Worm (Caenorhabditis elegans) whole organism, L1 larva: ENCODE data around the gene ZC443.7.

Experiments
- C04F5.9 ChIP-seq: sonication (generic microtip); optimal IDR thresholded peaks from 2 replicates; lab custom pipeline; 2016; ENCODE audit warnings: missing genetic modification characterization, missing compliant biosample characterization
- F16B12.6 ChIP-seq: fragments of 150-350 bp; optimal IDR thresholded peaks from 2 replicates; lab custom pipeline; 2014; ENCODE audit warnings: missing biosample characterization, missing genetic modification characterization
- aha-1 ChIP-seq: fragments of 150-350 bp; optimal IDR thresholded peaks from 2 replicates; lab custom pipeline; 2014; ENCODE audit warnings: missing biosample characterization, missing genetic modification characterization
- alr-1 ChIP-seq: fragments of 200-800 bp; sonication (Bioruptor generic); optimal IDR thresholded peaks from 2 replicates; lab custom pipeline; 2018; ENCODE audit warnings: borderline replicate concordance, mild to moderate bottlenecking, missing genetic modification characterization, missing compliant biosample characterization
- aly-2 ChIP-seq: fragments of 150-350 bp; optimal IDR thresholded peaks from 2 replicates; lab custom pipeline; 2014; ENCODE audit warnings: missing biosample characterization, missing genetic modification characterization
- ama-1 ChIP-seq: fragments of 150-350 bp; optimal IDR thresholded peaks from 2 replicates; lab custom pipeline; 2014
- blmp-1 ChIP-seq: fragments of 150-350 bp; optimal IDR thresholded peaks from 2 replicates; lab custom pipeline; 2014; ENCODE audit warnings: missing biosample characterization, missing genetic modification characterization
- ceh-63 ChIP-seq: fragments of 200-800 bp; sonication (Bioruptor generic); optimal IDR thresholded peaks from 2 replicates; lab custom pipeline; 2018; ENCODE audit warnings: mild to moderate bottlenecking, missing genetic modification characterization, missing compliant biosample characterization
- ceh-8 ChIP-seq: fragments of 200-800 bp; sonication (Bioruptor generic); optimal IDR thresholded peaks from 2 replicates; lab custom pipeline; 2018; ENCODE audit warnings: mild to moderate bottlenecking, missing genetic modification characterization, moderate library complexity, missing compliant biosample characterization
- ceh-88 ChIP-seq: fragments of 200-800 bp; sonication (Bioruptor generic); IDR thresholded peaks from 2 replicates; pipeline ENCODE4 v1.3.6; 2022; ENCODE audit warnings: missing genetic modification characterization, missing compliant biosample characterization
- ces-1 ChIP-seq: fragments of 150-350 bp; optimal IDR thresholded peaks from 2 replicates; lab custom pipeline; 2014; ENCODE audit warnings: missing biosample characterization, missing genetic modification reagents, missing genetic modification characterization
- dpl-1 ChIP-seq, 3 experiments: fragments of 150-350 bp in 2 of 3; sonication (generic microtip) in 1 of 3; optimal IDR thresholded peaks; 2 replicates each; lab custom pipeline; 2014 to 2017; ENCODE audit warnings: missing biosample characterization in 3 of 3, missing genetic modification characterization in 3 of 3, missing genetic modification reagents in 3 of 3
- dsc-1 ChIP-seq: sonication (generic microtip); optimal IDR thresholded peaks from 2 replicates; lab custom pipeline; 2016; ENCODE audit warnings: mild to moderate bottlenecking, missing genetic modification characterization, missing compliant biosample characterization
- efl-1 ChIP-seq, 4 experiments: fragments of 150-350 bp; optimal IDR thresholded peaks in 3 of 4; peaks in 1 of 4; 1 replicate in 1 of 4; 2 replicates in 3 of 4; lab custom pipeline; 2014; ENCODE audit warnings: missing biosample characterization in 2 of 4, missing genetic modification characterization in 2 of 4, missing genetic modification reagents in 2 of 4
- egl-13 ChIP-seq: sonication (generic microtip); optimal IDR thresholded peaks from 2 replicates; lab custom pipeline; 2016; ENCODE audit warnings: missing genotype, missing genetic modification reagents, missing genetic modification characterization, missing compliant biosample characterization
- fkh-10 ChIP-seq: sonication (generic microtip); optimal IDR thresholded peaks from 2 replicates; lab custom pipeline; 2017; ENCODE audit warnings: missing biosample characterization, missing genetic modification reagents, missing genetic modification characterization
- fkh-4 ChIP-seq: sonication (generic microtip); optimal IDR thresholded peaks from 2 replicates; lab custom pipeline; 2016; ENCODE audit warnings: missing compliant biosample characterization, missing genetic modification characterization, borderline replicate concordance
- fkh-8 ChIP-seq: sonication (generic microtip); optimal IDR thresholded peaks from 2 replicates; lab custom pipeline; 2016; ENCODE audit warnings: mild to moderate bottlenecking, missing genetic modification characterization, missing compliant biosample characterization
- fos-1 ChIP-seq: fragments of 150-350 bp; optimal IDR thresholded peaks from 2 replicates; lab custom pipeline; 2014; ENCODE audit warnings: missing biosample characterization, missing genetic modification characterization
- grh-1 ChIP-seq: fragments of 200-800 bp; sonication (Bioruptor generic); IDR thresholded peaks from 2 replicates; pipeline ENCODE4 v1.3.6; 2022; ENCODE audit warnings: missing genetic modification reagents, missing genetic modification characterization, missing compliant biosample characterization
- hlh-17 ChIP-seq: fragments of 200-800 bp; sonication (Bioruptor generic); optimal IDR thresholded peaks from 2 replicates; lab custom pipeline; 2018; ENCODE audit warnings: missing genetic modification characterization, mild to moderate bottlenecking, missing compliant biosample characterization, moderate library complexity, borderline replicate concordance
- hpl-2 ChIP-seq: fragments of 150-350 bp; optimal IDR thresholded peaks from 2 replicates; lab custom pipeline; 2014; ENCODE audit warnings: missing biosample characterization, missing genetic modification reagents, missing genetic modification characterization
- jun-1 ChIP-seq: fragments of 150-350 bp; optimal IDR thresholded peaks from 2 replicates; lab custom pipeline; 2014; ENCODE audit warnings: missing biosample characterization, missing genetic modification reagents, missing genetic modification characterization
- lin-15B ChIP-seq: fragments of 150-350 bp; sonication (generic microtip); optimal IDR thresholded peaks from 3 replicates; lab custom pipeline; 2014; ENCODE audit warnings: missing biosample characterization, missing genetic modification characterization
- lin-35 ChIP-seq, 2 experiments: fragments of 150-350 bp; optimal IDR thresholded peaks; 2 replicates each; lab custom pipeline; 2014; ENCODE audit warnings: missing biosample characterization in 2 of 2, missing genetic modification characterization in 2 of 2, missing genetic modification reagents in 2 of 2
- lin-39 ChIP-seq: fragments of 150-350 bp; optimal IDR thresholded peaks from 2 replicates; lab custom pipeline; 2014; ENCODE audit warnings: missing biosample characterization, missing genetic modification reagents, missing genetic modification characterization
- lir-3 ChIP-seq: sonication (generic microtip); optimal IDR thresholded peaks from 2 replicates; lab custom pipeline; 2016; ENCODE audit warnings: mild to moderate bottlenecking, missing genetic modification characterization, moderate library complexity, missing compliant biosample characterization; ENCODE audit not compliant: poor library complexity
- mdl-1 ChIP-seq, 2 experiments: fragments of 150-350 bp; optimal IDR thresholded peaks; 2 replicates each; lab custom pipeline; 2014 to 2017; ENCODE audit warnings: missing biosample characterization in 2 of 2, missing genetic modification characterization in 2 of 2, inconsistent platforms in 1 of 2
- mef-2 ChIP-seq: fragments of 150-350 bp; optimal IDR thresholded peaks from 2 replicates; lab custom pipeline; 2014; ENCODE audit warnings: missing biosample characterization, missing genetic modification characterization
- nhr-11 ChIP-seq: fragments of 150-350 bp; optimal IDR thresholded peaks from 2 replicates; lab custom pipeline; 2014; ENCODE audit warnings: missing biosample characterization, missing genetic modification characterization
- nhr-12 ChIP-seq: sonication (generic microtip); optimal IDR thresholded peaks from 2 replicates; lab custom pipeline; 2017; ENCODE audit warnings: missing biosample characterization, missing genetic modification characterization
- nhr-20 ChIP-seq: sonication (generic microtip); optimal IDR thresholded peaks from 2 replicates; lab custom pipeline; 2016; ENCODE audit warnings: mild to moderate bottlenecking, missing genetic modification characterization, missing compliant biosample characterization
- nhr-237 ChIP-seq: fragments of 150-350 bp; optimal IDR thresholded peaks from 2 replicates; lab custom pipeline; 2014; ENCODE audit warnings: missing biosample characterization, missing genetic modification characterization
- nhr-28 ChIP-seq: fragments of 150-350 bp; optimal IDR thresholded peaks from 2 replicates; lab custom pipeline; 2014; ENCODE audit warnings: missing biosample characterization, missing genetic modification characterization
- nhr-77 ChIP-seq: fragments of 150-350 bp; optimal IDR thresholded peaks from 2 replicates; lab custom pipeline; 2014; ENCODE audit warnings: missing biosample characterization, missing genetic modification characterization
- nhr-85 ChIP-seq: sonication (generic microtip); peaks from one replicate; lab custom pipeline; 2016; ENCODE audit warnings: missing genetic modification characterization, inconsistent platforms, missing compliant biosample characterization
- nhr-90 ChIP-seq: sonication (generic microtip); optimal IDR thresholded peaks from 2 replicates; lab custom pipeline; 2016; ENCODE audit warnings: mild to moderate bottlenecking, missing genetic modification characterization, missing compliant biosample characterization; ENCODE audit not compliant: poor library complexity
- pag-3 ChIP-seq: sonication (generic microtip); optimal IDR thresholded peaks from 2 replicates; lab custom pipeline; 2017; ENCODE audit warnings: missing genetic modification characterization, mild to moderate bottlenecking, missing compliant biosample characterization, antibody characterized with exemption, borderline replicate concordance; ENCODE audit not compliant: insufficient read depth
- pax-3 ChIP-seq: fragments of 200-800 bp; sonication (Bioruptor generic); optimal IDR thresholded peaks from 2 replicates; lab custom pipeline; 2018; ENCODE audit warnings: mild to moderate bottlenecking, missing genetic modification characterization, moderate library complexity, missing compliant biosample characterization
- pqm-1 ChIP-seq: sonication (generic microtip); optimal IDR thresholded peaks from 3 replicates; lab custom pipeline; 2017; ENCODE audit warnings: missing biosample characterization, missing genetic modification characterization
- rnt-1 ChIP-seq: sonication (generic microtip); optimal IDR thresholded peaks from 2 replicates; lab custom pipeline; 2016; ENCODE audit warnings: mild to moderate bottlenecking, missing genetic modification characterization, moderate library complexity, missing compliant biosample characterization
- skn-1 ChIP-seq: fragments of 150-350 bp; optimal IDR thresholded peaks from 2 replicates; lab custom pipeline; 2014; ENCODE audit warnings: missing biosample characterization, missing genetic modification characterization
- snpc-4 ChIP-seq: fragments of 150-350 bp; optimal IDR thresholded peaks from 2 replicates; lab custom pipeline; 2014; ENCODE audit warnings: missing biosample characterization, missing genetic modification characterization
- sox-4 ChIP-seq: sonication (generic microtip); optimal IDR thresholded peaks from 2 replicates; lab custom pipeline; 2016; ENCODE audit warnings: missing genetic modification characterization, missing compliant biosample characterization
- sup-37 ChIP-seq: fragments of 200-800 bp; sonication (Bioruptor generic); optimal IDR thresholded peaks from 2 replicates; lab custom pipeline; 2018; ENCODE audit warnings: mild to moderate bottlenecking, missing genetic modification characterization, missing compliant biosample characterization
- swsn-7 ChIP-seq: sonication (generic microtip); optimal IDR thresholded peaks from 2 replicates; lab custom pipeline; 2016; ENCODE audit warnings: missing genetic modification characterization, missing compliant biosample characterization
- tlp-1 ChIP-seq: fragments of 150-350 bp; optimal IDR thresholded peaks from 2 replicates; lab custom pipeline; 2014; ENCODE audit warnings: missing biosample characterization, missing genetic modification characterization
- unc-30 ChIP-seq: sonication (generic microtip); optimal IDR thresholded peaks from 2 replicates; lab custom pipeline; 2017; ENCODE audit warnings: missing biosample characterization, missing genetic modification characterization
- unc-62 ChIP-seq: fragments of 150-350 bp; optimal IDR thresholded peaks from 2 replicates; lab custom pipeline; 2014; ENCODE audit warnings: missing biosample characterization, missing genetic modification reagents, missing genetic modification characterization
- unc-86 ChIP-seq: sonication (generic microtip); optimal IDR thresholded peaks from 2 replicates; lab custom pipeline; 2016; ENCODE audit warnings: missing genetic modification characterization, missing compliant biosample characterization
- vab-15 ChIP-seq: sonication (generic microtip); optimal IDR thresholded peaks from 2 replicates; lab custom pipeline; 2017; ENCODE audit warnings: missing genotype, mild to moderate bottlenecking, missing genetic modification characterization, missing compliant biosample characterization
- zip-4 ChIP-seq: fragments of 200-800 bp; sonication (Bioruptor generic); optimal IDR thresholded peaks from 2 replicates; lab custom pipeline; 2018; ENCODE audit warnings: mild to moderate bottlenecking, missing genetic modification characterization, moderate library complexity, missing compliant biosample characterization
- ztf-11 ChIP-seq, 2 experiments: sonication (generic microtip); optimal IDR thresholded peaks; 2 replicates each; lab custom pipeline; 2016 to 2017; ENCODE audit warnings: missing genetic modification characterization in 2 of 2, missing biosample characterization in 1 of 2, missing compliant biosample characterization in 1 of 2

Gene ZC443.7

DNA sequence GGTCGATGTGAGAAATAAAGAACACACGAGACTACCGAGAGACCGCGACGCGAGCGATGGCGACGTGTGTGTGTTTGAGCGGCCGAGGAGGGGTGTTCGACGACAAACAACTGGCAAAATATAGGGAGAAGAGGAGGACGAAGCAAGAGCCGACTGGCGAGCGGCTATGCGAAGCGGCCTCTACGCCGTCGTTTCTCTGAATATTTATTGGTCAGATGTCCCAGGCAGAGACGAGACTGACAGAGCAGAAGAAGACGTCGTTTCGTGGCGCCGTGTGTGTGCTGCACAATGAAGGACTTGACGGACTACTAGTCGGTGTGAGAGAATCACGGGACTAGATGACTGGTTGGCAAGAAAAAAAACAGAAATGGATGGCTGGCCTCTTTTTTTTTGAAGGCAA is 12.9 kb downstream of the ZC443.7 start (continued):
- TF ChIP-seq hpl-2 (GFP tag; lab: Kevin White, UChicago) (no peak), dpl-1 (GFP tag; optimal IDR thresholded peaks at IDR 0.05; lab: Kevin White, UChicago) (peak in 1 of 3 experiments; percentile 17), lin-35 (GFP tag; optimal IDR thresholded peaks at IDR 0.05; lab: Kevin White, UChicago) (no peak), swsn-7 (tag; lab: Kevin White, UChicago) (peak; percentile 15), ama-1 (lab: Kevin White, UChicago) (no peak), unc-62 (GFP tag; lab: Kevin White, UChicago) (no peak), C04F5.9 (tag; lab: Kevin White, UChicago) (no peak), vab-15 (tag; lab: Kevin White, UChicago) (no peak), lin-39 (tag; lab: Kevin White, UChicago) (no peak), F16B12.6 (tag; lab: Kevin White, UChicago) (no peak), dsc-1 (tag; lab: Kevin White, UChicago) (peak; percentile 8), pax-3 (tag; lab: Kevin White, UChicago) (peak; percentile 78), nhr-11 (tag; lab: Kevin White, UChicago) (no peak), nhr-12 (tag; lab: Kevin White, UChicago) (no peak), fkh-8 (peak; percentile 88), aha-1 (tag; lab: Kevin White, UChicago) (no peak), ces-1 (no peak), snpc-4 (tag; lab: Kevin White, UChicago) (peak; percentile 25), sox-4 (tag; lab: Kevin White, UChicago) (no peak), mef-2 (no peak), jun-1 (tag; lab: Kevin White, UChicago) (no peak), fos-1 (no peak), hlh-17 (no peak), rnt-1 (no peak), sup-37 (GFP tag; lab: Kevin White, UChicago) (no peak), ceh-88 (GFP tag; lab: Robert Waterston, UW) (no peak), unc-30 (tag; lab: Kevin White, UChicago) (no peak), ceh-63 (no peak), ztf-11 (tag; optimal IDR thresholded peaks at IDR 0.05; lab: Kevin White, UChicago) (no peak), pag-3 (tag; lab: Kevin White, UChicago) (no peak), nhr-90 (tag; lab: Kevin White, UChicago) (no peak), ceh-8 (GFP tag; lab: Kevin White, UChicago) (no peak), alr-1 (no peak), fkh-10 (GFP tag; lab: Kevin White, UChicago) (peak; percentile 42), lin-15B (no peak), blmp-1 (tag; lab: Kevin White, UChicago) (no peak), nhr-20 (tag; lab: Kevin White, UChicago) (peak; percentile 20), nhr-77 (tag; lab: Kevin White, UChicago) (no peak), aly-2 (no peak), grh-1 (GFP tag; lab: Robert Waterston, UW) (no peak), fkh-4 (tag; lab: Kevin White, UChicago) (no peak), egl-13 (tag; lab: Kevin White, UChicago) (peak; percentile 5), nhr-85 (tag; lab: Kevin White, UChicago) (no peak), lir-3 (tag; lab: Kevin White, UChicago) (peak; percentile 53), mdl-1 (tag; optimal IDR thresholded peaks at IDR 0.05; lab: Kevin White, UChicago) (no peak), efl-1 (optimal IDR thresholded peaks at IDR 0.05; lab: Kevin White, UChicago) (no peak), efl-1 (GFP tag; optimal IDR thresholded peaks at IDR 0.05 in 1 of 2; lab: Kevin White, UChicago) (peak in 1 of 2 experiments; percentile 64), skn-1 (no peak), zip-4 (no peak), nhr-28 (no peak), pqm-1 (tag; lab: Kevin White, UChicago) (no peak), tlp-1 (tag; lab: Kevin White, UChicago) (no peak), unc-86 (peak; percentile 34), nhr-237 (tag; lab: Kevin White, UChicago) (no peak)
